Worm (Caenorhabditis elegans) whole organism, young adult: ENCODE measurements around the gene unc-43.

Experiments used
- D2030.7 ChIP-seq: fragments of 200-800 bp; sonication (Bioruptor generic); IDR thresholded peaks from 2 replicates; pipeline ENCODE4 v1.3.6; 2022; ENCODE audit warnings: missing genetic modification reagents, missing genetic modification characterization, missing compliant biosample characterization
- F10E7.11 ChIP-seq: sonication (generic microtip); optimal IDR thresholded peaks from 2 replicates; lab custom pipeline; 2017; ENCODE audit warnings: mild to moderate bottlenecking, missing genetic modification characterization, moderate library complexity, missing compliant biosample characterization
- F37B4.10 ChIP-seq: fragments of 200-800 bp; sonication (Bioruptor generic); IDR thresholded peaks from 2 replicates; pipeline ENCODE4 v1.3.6; 2022; ENCODE audit warnings: missing genetic modification characterization, missing compliant biosample characterization
- F52B5.7 ChIP-seq: sonication (generic microtip); optimal IDR thresholded peaks from 2 replicates; lab custom pipeline; 2016; ENCODE audit warnings: mild to moderate bottlenecking, missing genetic modification characterization, missing compliant biosample characterization
- Y56A3A.18 ChIP-seq: fragments of 200-800 bp; sonication (Bioruptor generic); IDR thresholded peaks from 2 replicates; pipeline ENCODE4 v1.3.6; 2022; ENCODE audit warnings: missing genetic modification reagents, missing genetic modification characterization, missing compliant biosample characterization
- Y95B8A.8 ChIP-seq: fragments of 200-800 bp; sonication (Bioruptor generic); IDR thresholded peaks from 2 replicates; pipeline ENCODE4 v1.3.6; 2022; ENCODE audit warnings: missing genetic modification reagents, missing genetic modification characterization, missing compliant biosample characterization
- ZK185.1 ChIP-seq: sonication (generic microtip); optimal IDR thresholded peaks from 2 replicates; lab custom pipeline; 2016; ENCODE audit warnings: mild to moderate bottlenecking, missing genetic modification characterization, missing compliant biosample characterization; ENCODE audit not compliant: poor library complexity, severe bottlenecking
- akir-1 ChIP-seq: fragments of 200-800 bp; sonication (Bioruptor generic); optimal IDR thresholded peaks from 2 replicates; lab custom pipeline; 2018; ENCODE audit warnings: mild to moderate bottlenecking, missing genetic modification characterization, moderate library complexity, missing compliant biosample characterization
- attf-3 ChIP-seq: fragments of 200-800 bp; sonication (Bioruptor generic); conservative IDR thresholded peaks from 2 replicates; pipeline ENCODE4 v1.3.6; 2022; ENCODE audit warnings: missing genetic modification reagents, missing genetic modification characterization, missing compliant biosample characterization
- attf-6 ChIP-seq: fragments of 200-800 bp; sonication (Bioruptor generic); IDR thresholded peaks from 2 replicates; pipeline ENCODE4 v1.3.6; 2022; ENCODE audit warnings: missing genetic modification reagents, missing genetic modification characterization, missing compliant biosample characterization
- ceh-91 ChIP-seq: fragments of 200-800 bp; sonication (Bioruptor generic); IDR thresholded peaks from 2 replicates; pipeline ENCODE4 v1.3.6; 2022; ENCODE audit warnings: missing genetic modification reagents, missing genetic modification characterization, missing compliant biosample characterization
- die-1 ChIP-seq: sonication (generic microtip); optimal IDR thresholded peaks from 2 replicates; lab custom pipeline; 2016; ENCODE audit warnings: missing genotype, mild to moderate bottlenecking, missing genetic modification characterization, missing compliant biosample characterization
- egrh-3 ChIP-seq: fragments of 200-800 bp; sonication (Bioruptor generic); IDR thresholded peaks from 2 replicates; pipeline ENCODE4 v1.3.6; 2022; ENCODE audit warnings: missing genetic modification reagents, missing genetic modification characterization, missing compliant biosample characterization
- hmg-1.2 ChIP-seq: fragments of 200-800 bp; sonication (Bioruptor generic); IDR thresholded peaks from 2 replicates; pipeline ENCODE4 v1.3.6; 2022; ENCODE audit warnings: missing genetic modification reagents, missing genetic modification characterization, missing compliant biosample characterization
- hmg-20 ChIP-seq: fragments of 200-800 bp; sonication (Bioruptor generic); IDR thresholded peaks from 2 replicates; pipeline ENCODE4 v1.3.6; 2022; ENCODE audit warnings: missing genetic modification reagents, missing genetic modification characterization, missing compliant biosample characterization
- mxl-1 ChIP-seq: sonication (generic microtip); optimal IDR thresholded peaks from 2 replicates; lab custom pipeline; 2016; ENCODE audit warnings: missing genetic modification characterization, missing compliant biosample characterization
- nfya-1 ChIP-seq: sonication (generic microtip); optimal IDR thresholded peaks from 2 replicates; lab custom pipeline; 2017; ENCODE audit warnings: antibody characterized with exemption, missing compliant biosample characterization, missing genetic modification characterization, borderline replicate concordance; ENCODE audit not compliant: insufficient read depth
- nhr-27 ChIP-seq: fragments of 200-800 bp; sonication (Bioruptor generic); optimal IDR thresholded peaks from 2 replicates; lab custom pipeline; 2018; ENCODE audit warnings: mild to moderate bottlenecking, missing genetic modification characterization, moderate library complexity, missing compliant biosample characterization
- pha-4 ChIP-seq: fragments of 150-350 bp; sonication (generic microtip); optimal IDR thresholded peaks from 2 replicates; lab custom pipeline; 2014; ENCODE audit warnings: missing biosample characterization, missing genetic modification reagents, missing genetic modification characterization
- snpc-1.3 ChIP-seq: sonication (generic microtip); optimal IDR thresholded peaks from 2 replicates; lab custom pipeline; 2017; ENCODE audit warnings: missing genetic modification characterization, mild to moderate bottlenecking, missing compliant biosample characterization, antibody characterized with exemption, moderate library complexity, missing genotype, missing genetic modification reagents; ENCODE audit not compliant: insufficient read depth
- unc-130 ChIP-seq: sonication (generic microtip); optimal IDR thresholded peaks from 2 replicates; lab custom pipeline; 2016; ENCODE audit warnings: missing genetic modification reagents, missing genetic modification characterization, missing compliant biosample characterization
- zim-3 ChIP-seq: sonication (generic microtip); optimal IDR thresholded peaks from 2 replicates; lab custom pipeline; 2017; ENCODE audit warnings: mild to moderate bottlenecking, missing genetic modification characterization, moderate library complexity, missing compliant biosample characterization

The unc-43 gene

DNA sequence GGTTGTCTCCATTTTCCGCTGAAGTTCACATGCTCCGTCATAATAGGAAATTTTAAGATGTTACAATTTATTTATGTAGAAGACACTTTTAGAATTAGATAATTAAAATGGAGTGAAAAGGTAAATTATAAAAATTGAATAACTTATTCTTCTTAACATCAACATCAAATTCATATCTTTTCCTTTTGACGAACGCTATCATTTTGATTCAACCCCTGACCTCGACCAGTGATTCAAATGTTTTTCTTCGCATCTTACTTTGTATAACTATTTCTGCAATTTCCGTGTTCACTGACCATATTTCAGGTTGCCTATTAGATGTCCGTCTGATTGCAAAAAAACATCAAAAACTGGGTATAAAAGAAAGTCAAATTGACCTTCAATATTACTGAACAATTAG, 73.1 kb downstream of the unc-43 start, which contains the start of gene Y43C5A.7:
TSS of gene Y43C5A.7 (plus strand) at position 301 of the 400 bp plus-strand sequence.
- no peak for TF ChIP-seq unc-130
- no peak for TF ChIP-seq F52B5.7 (tag; lab: Kevin White, UChicago)
- TF ChIP-seq D2030.7 (GFP tag; lab: Robert Waterston, UW) = no peak
- no peak for TF ChIP-seq pha-4
- no peak for TF ChIP-seq Y56A3A.18 (GFP tag; lab: Robert Waterston, UW)
- no peak for TF ChIP-seq egrh-3 (GFP tag; lab: Robert Waterston, UW)
- TF ChIP-seq attf-6 = no peak
- no peak for TF ChIP-seq hmg-1.2
- no peak for TF ChIP-seq Y95B8A.8 (GFP tag; lab: Robert Waterston, UW)
- TF ChIP-seq ceh-91 = no peak
- no peak for TF ChIP-seq hmg-20
- no peak for TF ChIP-seq F10E7.11
- TF ChIP-seq die-1 (tag; lab: Kevin White, UChicago) = no peak
- TF ChIP-seq nhr-27 (tag; lab: Kevin White, UChicago) = no peak
- no peak for TF ChIP-seq zim-3 (tag; lab: Kevin White, UChicago)
- no peak for TF ChIP-seq mxl-1 (tag; lab: Kevin White, UChicago)
- no peak for TF ChIP-seq akir-1 (GFP tag; lab: Kevin White, UChicago)

ce11 chrIV:10275050-10275449, 75.0 kb downstream of the unc-43 start:
- no peak for TF ChIP-seq F52B5.7 (tag; lab: Kevin White, UChicago)
- TF ChIP-seq nfya-1 = no peak
- no peak for TF ChIP-seq zim-3 (tag; lab: Kevin White, UChicago)
- TF ChIP-seq F37B4.10 = no peak
- TF ChIP-seq ZK185.1 = no peak
- TF ChIP-seq attf-3 (GFP tag; lab: Robert Waterston, UW) = no peak
- TF ChIP-seq snpc-1.3 (tag; lab: Kevin White, UChicago) = no peak
